Worm (Caenorhabditis elegans) whole organism, L3 larva: ENCODE results near the gene srw-130.

Experiments used
- ZK546.5 ChIP-seq: sonication (generic microtip); optimal IDR thresholded peaks from 2 replicates; lab custom pipeline; 2017; ENCODE audit warnings: missing biosample characterization, missing genetic modification characterization
- mml-1 ChIP-seq: fragments of 150-350 bp; sonication (generic microtip); optimal IDR thresholded peaks from 3 replicates; lab custom pipeline; 2014; ENCODE audit warnings: missing biosample characterization, missing genetic modification characterization
- skn-1 ChIP-seq: fragments of 150-350 bp; optimal IDR thresholded peaks from 2 replicates; lab custom pipeline; 2014; ENCODE audit warnings: missing biosample characterization, missing genetic modification characterization
- unc-62 ChIP-seq: fragments of 150-350 bp; sonication (generic microtip); optimal IDR thresholded peaks from 4 replicates; lab custom pipeline; 2014; ENCODE audit warnings: missing biosample characterization, missing genetic modification reagents, missing genetic modification characterization

DNA sequence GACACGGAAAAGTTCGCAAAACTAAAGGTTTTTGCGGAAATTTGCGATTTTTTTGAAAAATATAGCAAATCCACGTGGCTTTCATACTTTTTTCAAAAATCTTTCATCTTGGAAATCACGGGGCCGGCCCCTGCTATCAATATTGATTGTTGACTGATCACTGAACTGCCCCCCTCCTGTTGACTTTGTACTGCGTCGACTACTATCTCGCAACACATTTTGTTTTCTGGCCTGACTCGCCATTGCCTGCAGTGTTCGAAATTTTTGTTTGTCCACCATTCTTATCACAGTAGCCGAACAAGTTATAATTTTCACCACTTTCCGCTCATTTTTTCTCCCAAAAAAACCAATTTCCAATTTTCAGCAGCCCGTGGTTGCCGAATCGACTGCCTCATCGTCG is 32.3 kb upstream of the srw-130 start:
- no peak for TF ChIP-seq mml-1
- no peak for TF ChIP-seq ZK546.5 (tag; lab: Kevin White, UChicago)
- no peak for TF ChIP-seq skn-1 (tag; lab: Kevin White, UChicago)
- TF ChIP-seq unc-62 (GFP tag; lab: Kevin White, UChicago), result no peak
